Worm (Caenorhabditis elegans) whole organism, mixed stage, embryonic: Measurements from ENCODE around the gene spig-4.

Experiments
- ceh-39 ChIP-seq: fragments of 150-350 bp; optimal IDR thresholded peaks from 2 replicates; lab custom pipeline; 2014; ENCODE audit warnings: missing biosample characterization, missing genetic modification characterization
- cnd-1 ChIP-seq: fragments of 200-800 bp; sonication (Bioruptor generic); optimal IDR thresholded peaks from 2 replicates; lab custom pipeline; 2018; ENCODE audit warnings: mild to moderate bottlenecking, missing genetic modification characterization, missing compliant biosample characterization
- elt-3 ChIP-seq: fragments of 150-350 bp; optimal IDR thresholded peaks from 2 replicates; lab custom pipeline; 2014; ENCODE audit warnings: missing biosample characterization, missing genetic modification characterization
- lsy-2 ChIP-seq: fragments of 150-350 bp; optimal IDR thresholded peaks from 2 replicates; lab custom pipeline; 2014; ENCODE audit warnings: missing biosample characterization, missing genetic modification characterization
- mab-5 ChIP-seq: fragments of 150-350 bp; optimal IDR thresholded peaks from 2 replicates; lab custom pipeline; 2014; ENCODE audit warnings: missing biosample characterization, missing genetic modification characterization
- mep-1 ChIP-seq: fragments of 150-350 bp; optimal IDR thresholded peaks from 2 replicates; lab custom pipeline; 2017; ENCODE audit warnings: missing biosample characterization, missing genetic modification reagents, missing genetic modification characterization, inconsistent platforms
- unc-39 ChIP-seq: fragments of 150-350 bp; optimal IDR thresholded peaks from 2 replicates; lab custom pipeline; 2014; ENCODE audit warnings: missing biosample characterization, missing genetic modification characterization
- unc-62 ChIP-seq: fragments of 150-350 bp; optimal IDR thresholded peaks from 2 replicates; lab custom pipeline; 2014; ENCODE audit warnings: missing biosample characterization, missing genetic modification reagents, missing genetic modification characterization
- ztf-11 ChIP-seq: fragments of 150-350 bp; optimal IDR thresholded peaks from 2 replicates; lab custom pipeline; 2014; ENCODE audit warnings: missing biosample characterization, missing genetic modification characterization

ce11 chrV:14282222-14282709 lies 24.4 kb downstream of the spig-4 start, which contains the start of the genes srt-74 and F40G12.9:
- TF ChIP-seq unc-62 (GFP tag; lab: Kevin White, UChicago) (no peak), ztf-11 (tag; lab: Kevin White, UChicago) (no peak), unc-39 (tag; lab: Kevin White, UChicago) (no peak), elt-3 (tag; lab: Kevin White, UChicago) (no peak), mep-1 (tag; lab: Kevin White, UChicago) (no peak), lsy-2 (tag; lab: Kevin White, UChicago) (no peak), mab-5 (tag; lab: Kevin White, UChicago) (no peak), ceh-39 (tag; lab: Kevin White, UChicago) (no peak), cnd-1 (no peak)
